Fruit fly (Drosophila melanogaster): ENCODE results near the gene Ppat-Dpck.

The Ppat-Dpck gene

dm6 chr3L:5768532-5769497 is at the start of gene Ppat-Dpck, which contains the start of gene scny:
Gene Ppat-Dpck, minus strand, starts transcription at chr3L:5768794.
Gene scny, plus strand, starts transcription at chr3L:5769002.
- TF ChIP-seq Ets98B (GFP tag; IDR thresholded peaks at IDR 0.05) (no peak), CG9948 (tag; optimal IDR thresholded peaks at IDR 0.05) (no peak), EcR (GFP tag; optimal IDR thresholded peaks at IDR 0.05) (peak; percentile 82), gl (tag; optimal IDR thresholded peaks at IDR 0.05) (peak; percentile 17), CG12605 (GFP tag; IDR thresholded peaks at IDR 0.05) (peak; percentile 57; the same call in 1 of the 2 replicates), rn (GFP tag; IDR thresholded peaks at IDR 0.05) (no peak), CG13204 (GFP tag; optimal IDR thresholded peaks at IDR 0.05) (no peak), D1 (tag; optimal IDR thresholded peaks at IDR 0.05) (no peak), Pif1B (GFP tag; optimal IDR thresholded peaks at IDR 0.05) (no peak), CG8301 (tag; optimal IDR thresholded peaks at IDR 0.05) (no peak)

- TF ChIP-seq CG32121 (GFP tag; IDR thresholded peaks at IDR 0.05) (no peak), CG12605 (GFP tag; IDR thresholded peaks at IDR 0.05) (no peak), rn (GFP tag; IDR thresholded peaks at IDR 0.05) (no peak), D1 (tag; optimal IDR thresholded peaks at IDR 0.05) (no peak), CG13204 (GFP tag; optimal IDR thresholded peaks at IDR 0.05) (no peak), CG4496 (GFP tag; IDR thresholded peaks at IDR 0.05) (no peak), CG17806 (tag; optimal IDR thresholded peaks at IDR 0.05) (no peak), Pif1A (GFP tag; optimal IDR thresholded peaks at IDR 0.05) (no peak), CG34367 (tag; optimal IDR thresholded peaks at IDR 0.05) (no peak), CG15710 (tag; optimal IDR thresholded peaks at IDR 0.05) (no peak), CG14655 (GFP tag; optimal IDR thresholded peaks at IDR 0.05) (no peak), Pif1B (GFP tag; optimal IDR thresholded peaks at IDR 0.05) (no peak)
Measured at dm6 chr3L:5817177-5817576, 48.6 kb upstream of the Ppat-Dpck start.

- TF ChIP-seq CG8159 (tag; optimal IDR thresholded peaks at IDR 0.05), result no peak
- TF ChIP-seq D1 (tag; optimal IDR thresholded peaks at IDR 0.05), result peak; percentile 18
- TF ChIP-seq CG32121 (GFP tag; IDR thresholded peaks at IDR 0.05), result no peak
Measured at dm6 chr3L:5813016-5813415, 44.4 kb upstream of the Ppat-Dpck start, which contains the start of gene mad2. Gene mad2, minus strand, starts transcription at chr3L:5813093.

dm6 chr3L:5810633-5811341 is 42.2 kb upstream of the Ppat-Dpck start, which contains the start of the genes S6k and kri:
Gene S6k, minus strand, starts transcription at chr3L:5810931.
Gene kri, plus strand, starts transcription at chr3L:5810973.
- TF ChIP-seq CG8159 (tag; optimal IDR thresholded peaks at IDR 0.05), result peak; percentile 14
- peak; percentile 40 for TF ChIP-seq gl (tag; optimal IDR thresholded peaks at IDR 0.05)
- peak; percentile 56 for TF ChIP-seq EcR (GFP tag; optimal IDR thresholded peaks at IDR 0.05)
- TF ChIP-seq rn (GFP tag; IDR thresholded peaks at IDR 0.05), result no peak
- TF ChIP-seq D1 (tag; optimal IDR thresholded peaks at IDR 0.05), result no peak
- no peak for TF ChIP-seq CG34367 (tag; optimal IDR thresholded peaks at IDR 0.05)
- peak; percentile 1 for TF ChIP-seq CG15710 (tag; optimal IDR thresholded peaks at IDR 0.05)
- peak; percentile 14; the same call in 1 of the 2 replicates for TF ChIP-seq Ets98B (GFP tag; IDR thresholded peaks at IDR 0.05)
- TF ChIP-seq CG4496 (GFP tag; IDR thresholded peaks at IDR 0.05), result peak; percentile 43; the same call in 1 of the 3 replicates
- no peak; the same call in 2 of the 3 replicates for TF ChIP-seq fd96Ca (GFP tag; IDR thresholded peaks at IDR 0.05)

DNA sequence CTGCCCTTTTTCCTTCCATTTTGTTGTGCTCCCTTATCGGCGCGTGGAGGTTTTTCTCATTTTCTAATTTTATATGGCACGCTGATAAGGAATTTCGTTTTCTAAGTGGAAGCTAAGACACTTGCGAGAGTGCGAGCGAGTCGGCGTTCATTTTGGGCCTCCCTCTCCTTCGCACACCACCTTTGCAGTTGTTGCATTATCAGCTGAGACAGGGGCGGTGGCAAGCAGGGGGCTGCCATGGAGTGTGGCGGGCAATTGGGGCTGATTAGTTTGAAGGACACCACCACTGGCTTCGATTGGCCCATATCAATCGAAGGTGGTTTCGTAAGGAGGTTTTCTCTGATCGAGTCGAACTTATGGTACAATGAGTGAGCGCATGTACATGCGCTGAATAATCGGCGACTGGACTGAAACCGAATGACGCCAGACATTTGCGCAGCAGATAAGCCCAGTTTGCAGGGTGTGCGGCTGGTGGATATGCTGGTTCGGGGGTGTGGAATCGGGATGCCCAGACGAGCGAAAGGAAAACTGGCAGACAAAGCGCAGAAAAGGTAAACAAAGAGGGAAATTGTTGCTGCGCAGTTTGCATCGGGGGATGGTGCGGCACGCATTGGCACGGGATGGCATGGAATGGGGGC is 41.2 kb upstream of the Ppat-Dpck start:
- no peak for TF ChIP-seq CG14655 (GFP tag; optimal IDR thresholded peaks at IDR 0.05)
- no peak for TF ChIP-seq EcR (GFP tag; optimal IDR thresholded peaks at IDR 0.05)
- no peak for TF ChIP-seq CG34367 (tag; optimal IDR thresholded peaks at IDR 0.05)
- no peak for TF ChIP-seq Ets98B (GFP tag; IDR thresholded peaks at IDR 0.05)
- TF ChIP-seq Snoo (tag; optimal IDR thresholded peaks at IDR 0.05), result no peak
- TF ChIP-seq CG10348 (GFP tag; IDR thresholded peaks at IDR 0.05), result no peak
- no peak for TF ChIP-seq D1 (tag; optimal IDR thresholded peaks at IDR 0.05)
- TF ChIP-seq CG17806 (tag; optimal IDR thresholded peaks at IDR 0.05), result no peak
- no peak for TF ChIP-seq Pif1B (GFP tag; optimal IDR thresholded peaks at IDR 0.05)
- no peak for TF ChIP-seq CG32121 (GFP tag; IDR thresholded peaks at IDR 0.05)
- no peak for TF ChIP-seq fd96Ca (GFP tag; IDR thresholded peaks at IDR 0.05)
- TF ChIP-seq rn (GFP tag; IDR thresholded peaks at IDR 0.05), result no peak
- TF ChIP-seq CG9948 (tag; optimal IDR thresholded peaks at IDR 0.05), result no peak
- TF ChIP-seq gl (tag; optimal IDR thresholded peaks at IDR 0.05), result no peak

DNA sequence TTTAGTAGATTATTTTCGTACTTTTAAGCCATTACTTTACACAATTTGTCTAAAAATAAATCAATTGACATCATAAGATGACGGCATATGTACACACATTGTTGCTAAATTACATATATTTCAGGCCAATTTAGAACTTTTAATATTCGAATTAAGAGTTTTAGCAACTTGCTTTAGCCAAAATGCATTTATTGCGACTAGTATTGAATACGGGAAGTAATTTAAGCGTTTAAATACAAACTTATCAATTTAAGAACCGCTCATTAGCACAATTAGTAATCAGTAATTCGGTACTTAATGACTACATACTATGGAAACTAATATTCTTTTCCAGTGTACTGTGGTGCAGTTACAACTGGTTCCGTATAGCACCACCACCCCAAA is 40.6 kb upstream of the Ppat-Dpck start:
- TF ChIP-seq CG13204 (GFP tag; optimal IDR thresholded peaks at IDR 0.05) (no peak), CG32121 (GFP tag; IDR thresholded peaks at IDR 0.05) (no peak), EcR (GFP tag; optimal IDR thresholded peaks at IDR 0.05) (no peak), CG9948 (tag; optimal IDR thresholded peaks at IDR 0.05) (no peak), CG14655 (GFP tag; optimal IDR thresholded peaks at IDR 0.05) (no peak), Ets98B (GFP tag; IDR thresholded peaks at IDR 0.05) (no peak), CG8159 (tag; optimal IDR thresholded peaks at IDR 0.05) (no peak), CG4496 (GFP tag; IDR thresholded peaks at IDR 0.05) (no peak), gl (tag; optimal IDR thresholded peaks at IDR 0.05) (no peak), CG10348 (GFP tag; IDR thresholded peaks at IDR 0.05) (no peak)

Data from whole organism, pupa.